Worm (Caenorhabditis elegans) whole organism, young adult: ENCODE measurements around the gene F33A8.7.

Experiments
- C17E4.6 ChIP-seq: fragments of 200-800 bp; sonication (Bioruptor generic); IDR thresholded peaks from 2 replicates; pipeline ENCODE4 v1.3.6; 2022; ENCODE audit warnings: missing genetic modification reagents, missing genetic modification characterization, missing compliant biosample characterization
- ZK185.1 ChIP-seq: sonication (generic microtip); optimal IDR thresholded peaks from 2 replicates; lab custom pipeline; 2016; ENCODE audit warnings: mild to moderate bottlenecking, missing genetic modification characterization, missing compliant biosample characterization; ENCODE audit not compliant: poor library complexity, severe bottlenecking
- ama-1 ChIP-seq, 3 experiments: fragments of 150-350 bp in 1 of 3; sonication (generic microtip) in 2 of 3; optimal IDR thresholded peaks; 2 replicates each; lab custom pipeline; 2014 to 2018; ENCODE audit warnings: missing biosample characterization in 2 of 3, missing genetic modification characterization in 2 of 3, missing genetic modification reagents in 2 of 3
- ceh-91 ChIP-seq: fragments of 200-800 bp; sonication (Bioruptor generic); IDR thresholded peaks from 2 replicates; pipeline ENCODE4 v1.3.6; 2022; ENCODE audit warnings: missing genetic modification reagents, missing genetic modification characterization, missing compliant biosample characterization
- hrde-1 ChIP-seq: sonication (generic microtip); optimal IDR thresholded peaks from 2 replicates; lab custom pipeline; 2016; ENCODE audit warnings: missing genetic modification characterization, mild to moderate bottlenecking, missing compliant biosample characterization, moderate library complexity, missing genotype, missing genetic modification reagents, borderline replicate concordance
- lin-54 ChIP-seq: fragments of 200-800 bp; sonication (Bioruptor generic); optimal IDR thresholded peaks from 2 replicates; lab custom pipeline; 2018; ENCODE audit warnings: mild to moderate bottlenecking, missing genetic modification characterization, missing compliant biosample characterization
- pha-4 ChIP-seq: fragments of 150-350 bp; sonication (generic microtip); optimal IDR thresholded peaks from 2 replicates; lab custom pipeline; 2014; ENCODE audit warnings: missing biosample characterization, missing genetic modification reagents, missing genetic modification characterization
- zfh-2 ChIP-seq: fragments of 200-800 bp; sonication (Bioruptor generic); conservative IDR thresholded peaks from 2 replicates; pipeline ENCODE4 v1.3.6; 2022; ENCODE audit warnings: missing genetic modification reagents, missing genetic modification characterization, missing compliant biosample characterization
- ztf-26 ChIP-seq: sonication (generic microtip); optimal IDR thresholded peaks from 2 replicates; lab custom pipeline; 2017; ENCODE audit warnings: missing genetic modification characterization, missing compliant biosample characterization
- ztf-28 ChIP-seq: fragments of 200-800 bp; sonication (Bioruptor generic); IDR thresholded peaks from 2 replicates; pipeline ENCODE4 v1.3.6; 2022; ENCODE audit warnings: missing genetic modification reagents, missing genetic modification characterization, missing compliant biosample characterization

ce11 chrII:11020707-11021106 is 4.8 kb downstream of the F33A8.7 start:
- no peak for TF ChIP-seq zfh-2 (GFP tag; lab: Robert Waterston, UW)
- no peak for TF ChIP-seq ZK185.1 (tag; lab: Kevin White, UChicago)
- TF ChIP-seq ama-1 (optimal IDR thresholded peaks at IDR 0.05; lab: Kevin White, UChicago) = no peak
- TF ChIP-seq ama-1 (GFP tag; optimal IDR thresholded peaks at IDR 0.05; lab: Kevin White, UChicago) = no peak
- no peak for TF ChIP-seq ztf-28 (GFP tag; lab: Robert Waterston, UW)
- no peak for TF ChIP-seq lin-54 (GFP tag; lab: Kevin White, UChicago)
- TF ChIP-seq C17E4.6 (GFP tag; lab: Robert Waterston, UW) = no peak
- TF ChIP-seq pha-4 (tag; lab: Kevin White, UChicago) = no peak
- TF ChIP-seq ceh-91 (GFP tag; lab: Robert Waterston, UW) = no peak
- TF ChIP-seq ztf-26 (tag; lab: Kevin White, UChicago) = no peak
- no peak for TF ChIP-seq hrde-1 (tag; lab: Kevin White, UChicago)
